Worm (Caenorhabditis elegans): ENCODE data around the gene C24D10.49.

Gene C24D10.49

ce11 chrIV:5157226-5157625 is at the start of gene C24D10.49:
TSS of gene C24D10.49 (minus strand) at chrIV:5157326.
- TF ChIP-seq atf-7 (tag; optimal IDR thresholded peaks at IDR 0.05): no peak
- no peak for TF ChIP-seq lir-1 (GFP tag; conservative IDR thresholded peaks at IDR 0.05)
- TF ChIP-seq T26A5.8 (tag; optimal IDR thresholded peaks at IDR 0.05): no peak
- TF ChIP-seq sea-2 (GFP tag; IDR thresholded peaks at IDR 0.05): no peak
- TF ChIP-seq cebp-1 (GFP tag; IDR thresholded peaks at IDR 0.05): no peak
- TF ChIP-seq cebp-1 (tag; optimal IDR thresholded peaks at IDR 0.05): no peak
- no peak for TF ChIP-seq ama-1 (optimal IDR thresholded peaks at IDR 0.05)
- no peak for TF ChIP-seq ama-1 (GFP tag; optimal IDR thresholded peaks at IDR 0.05)
- TF ChIP-seq lin-26 (GFP tag; IDR thresholded peaks at IDR 0.05): no peak
- TF ChIP-seq F55B11.4 (tag; optimal IDR thresholded peaks at IDR 0.05; ENCODE audit: borderline replicate concordance, insufficient read depth): no peak

DNA sequence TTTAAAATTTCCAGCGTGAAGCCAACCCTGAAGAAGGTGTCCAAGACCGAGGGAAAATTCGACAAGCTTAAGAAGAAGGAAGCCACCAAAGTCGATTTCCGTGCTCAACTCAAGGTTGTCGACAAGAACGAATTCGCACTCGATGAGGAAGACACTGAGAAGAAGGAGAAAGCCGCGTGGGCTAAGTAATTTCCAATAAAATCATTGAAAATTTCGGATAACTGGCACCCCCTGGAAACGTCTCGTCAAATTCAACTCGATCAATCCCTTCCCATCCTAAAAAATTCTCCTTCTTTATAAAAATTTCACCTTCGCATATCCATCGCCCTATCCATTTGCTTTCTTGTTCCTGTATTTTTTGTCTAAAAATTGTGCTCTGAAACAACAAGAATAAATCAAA is 49.6 kb upstream of the C24D10.49 start:
- no peak for TF ChIP-seq snpc-1.1 (tag; optimal IDR thresholded peaks at IDR 0.05; ENCODE audit: insufficient read depth)
- no peak for TF ChIP-seq ama-1 (optimal IDR thresholded peaks at IDR 0.05)
- peak in 1 of 2 experiments; percentile 22 for TF ChIP-seq ama-1 (GFP tag; optimal IDR thresholded peaks at IDR 0.05)
- TF ChIP-seq repo-1 (tag; optimal IDR thresholded peaks at IDR 0.05): no peak
- no peak for TF ChIP-seq B0035.1 (tag; optimal IDR thresholded peaks at IDR 0.05)
- TF ChIP-seq nhr-120 (GFP tag; IDR thresholded peaks at IDR 0.05): no peak
- TF ChIP-seq snpc-4 (GFP tag; optimal IDR thresholded peaks at IDR 0.05): no peak
- TF ChIP-seq snpc-4 (tag; optimal IDR thresholded peaks at IDR 0.05): peak in 1 of 4 experiments; percentile 74
- no peak for TF ChIP-seq ztf-25 (GFP tag; IDR thresholded peaks at IDR 0.05)
- no peak for TF ChIP-seq ceh-79 (tag; optimal IDR thresholded peaks at IDR 0.05)
- no peak for TF ChIP-seq tbp1 (GFP tag; optimal IDR thresholded peaks at IDR 0.05)
- TF ChIP-seq unc-62 (GFP tag; optimal IDR thresholded peaks at IDR 0.05): no peak
- TF ChIP-seq hrde-1 (tag; optimal IDR thresholded peaks at IDR 0.05; ENCODE audit: borderline replicate concordance): peak; percentile 3
- TF ChIP-seq nhr-80 (tag; optimal IDR thresholded peaks at IDR 0.05): no peak
- TF ChIP-seq B0336.3 (GFP tag; IDR thresholded peaks at IDR 0.05): no peak
- no peak for TF ChIP-seq lsl-1 (GFP tag; optimal IDR thresholded peaks at IDR 0.05)
- TF ChIP-seq hmg-1.2 (GFP tag; IDR thresholded peaks at IDR 0.05): no peak
- TF ChIP-seq attf-6 (GFP tag; IDR thresholded peaks at IDR 0.05): 0 out of 2 replicates have a peak, but pooled peaks have one; percentile 41
- TF ChIP-seq aptf-3 (GFP tag; IDR thresholded peaks at IDR 0.05): no peak
- TF ChIP-seq sptf-2 (GFP tag; optimal IDR thresholded peaks at IDR 0.05): no peak
- no peak for TF ChIP-seq lag-1 (GFP tag; IDR thresholded peaks at IDR 0.05)
- TF ChIP-seq F10E7.11 (tag; optimal IDR thresholded peaks at IDR 0.05): no peak
- 0 out of 2 replicates have a peak, but pooled peaks have one; percentile 19 for TF ChIP-seq ekl-4 (GFP tag; IDR thresholded peaks at IDR 0.05)
- TF ChIP-seq F49E8.2 (tag; optimal IDR thresholded peaks at IDR 0.05; ENCODE audit: insufficient read depth): no peak
- peak; percentile 75 for TF ChIP-seq Y79H2A.3 (GFP tag; conservative IDR thresholded peaks at IDR 0.05)
- TF ChIP-seq egl-44 (GFP tag; IDR thresholded peaks at IDR 0.05): no peak

- TF ChIP-seq ztf-3 (GFP tag; optimal IDR thresholded peaks at IDR 0.05): no peak
- TF ChIP-seq rpc-1 (optimal IDR thresholded peaks at IDR 0.05): no peak
- TF ChIP-seq rpc-1 (tag; optimal IDR thresholded peaks at IDR 0.05): no peak
- TF ChIP-seq Y95B8A.8 (GFP tag; IDR thresholded peaks at IDR 0.05): no peak
- TF ChIP-seq F49E8.2 (tag; optimal IDR thresholded peaks at IDR 0.05; ENCODE audit: insufficient read depth): no peak
- TF ChIP-seq madf-6 (GFP tag; IDR thresholded peaks at IDR 0.05): no peak
- TF ChIP-seq somi-1 (GFP tag; optimal IDR thresholded peaks at IDR 0.05): no peak
- no peak for TF ChIP-seq repo-1 (tag; optimal IDR thresholded peaks at IDR 0.05)
- TF ChIP-seq K12H6.12 (tag; optimal IDR thresholded peaks at IDR 0.05): no peak
- no peak for TF ChIP-seq efl-1 (GFP tag; optimal IDR thresholded peaks at IDR 0.05)
- TF ChIP-seq him-1 (tag; optimal IDR thresholded peaks at IDR 0.05): no peak
- TF ChIP-seq pha-4 (tag; optimal IDR thresholded peaks at IDR 0.05): no peak
- no peak for TF ChIP-seq lin-54 (GFP tag; optimal IDR thresholded peaks at IDR 0.05)
- no peak for TF ChIP-seq ZK185.1 (tag; optimal IDR thresholded peaks at IDR 0.05; ENCODE audit: poor library complexity, severe bottlenecking)
- no peak for TF ChIP-seq D2030.7 (GFP tag; IDR thresholded peaks at IDR 0.05)
- TF ChIP-seq egrh-3 (GFP tag; IDR thresholded peaks at IDR 0.05): no peak
- no peak for TF ChIP-seq nhr-120 (GFP tag; IDR thresholded peaks at IDR 0.05)
- no peak for TF ChIP-seq ztf-28 (GFP tag; IDR thresholded peaks at IDR 0.05)
These were observed 47.4 kb upstream of the C24D10.49 start, which contains the start of gene tni-4 for ce11 chrIV:5204573-5204972. TSS of gene tni-4 (plus strand) at chrIV:5204591.
